Fruit fly (Drosophila melanogaster): ENCODE data around the gene ImpE2.

ImpE2 gene

dm6 chr3L:3543525-3543971, 31.1 kb upstream of the ImpE2 start (continued):
- TF ChIP-seq B-H1 (GFP tag; IDR thresholded peaks at IDR 0.05) (no peak), CG2202 (tag; optimal IDR thresholded peaks at IDR 0.05) (no peak), org-1 (GFP tag; optimal IDR thresholded peaks at IDR 0.05) (no peak), CG7963 (GFP tag; IDR thresholded peaks at IDR 0.05; ENCODE audit: partially characterized antibody) (no peak), CG11398 (GFP tag; optimal IDR thresholded peaks at IDR 0.05) (no peak), tll (GFP tag; optimal IDR thresholded peaks at IDR 0.05) (no peak), Adf1 (GFP tag; IDR thresholded peaks at IDR 0.05) (peak; percentile 82), lbe (GFP tag; optimal IDR thresholded peaks at IDR 0.05) (no peak), CG31441 (GFP tag; IDR thresholded peaks at IDR 0.05) (no peak), Ets97D (GFP tag; optimal IDR thresholded peaks at IDR 0.05) (no peak), CG10565 (GFP tag; optimal IDR thresholded peaks at IDR 0.05) (no peak), fd3F (GFP tag; optimal IDR thresholded peaks at IDR 0.05) (peak; percentile 15), fu2 (GFP tag; optimal IDR thresholded peaks at IDR 0.05) (no peak), CG14050 (GFP tag; IDR thresholded peaks at IDR 0.05) (no peak), trem (tag; optimal IDR thresholded peaks at IDR 0.05) (no peak), CG2712 (tag; optimal IDR thresholded peaks at IDR 0.05) (peak; percentile 100), lmd (GFP tag; IDR thresholded peaks at IDR 0.05) (no peak), tx (GFP tag; optimal IDR thresholded peaks at IDR 0.05) (no peak), CG6813 (GFP tag; optimal IDR thresholded peaks at IDR 0.05) (peak; percentile 78), Dip2 (GFP tag; IDR thresholded peaks at IDR 0.05) (no peak), CG17612 (GFP tag; IDR thresholded peaks at IDR 0.05) (no peak), hkb (optimal IDR thresholded peaks at IDR 0.05) (no peak), hkb (GFP tag; IDR thresholded peaks at IDR 0.05) (peak; percentile 22; the same call in 1 of the 2 replicates), CG7839 (tag; optimal IDR thresholded peaks at IDR 0.05) (no peak), bsh (GFP tag; optimal IDR thresholded peaks at IDR 0.05) (peak in 1 of 2 experiments; percentile 19), NfI (GFP tag; optimal IDR thresholded peaks at IDR 0.05) (no peak), CG9727 (GFP tag; optimal IDR thresholded peaks at IDR 0.05) (peak; percentile 21), CG30431 (GFP tag; optimal IDR thresholded peaks at IDR 0.05) (no peak), crp (GFP tag; optimal IDR thresholded peaks at IDR 0.05) (no peak), ttk (GFP tag; IDR thresholded peaks at IDR 0.05) (no peak), gro (GFP tag; optimal IDR thresholded peaks at IDR 0.05) (no peak), Lim3 (GFP tag; IDR thresholded peaks at IDR 0.05) (no peak), Dp (GFP tag; optimal IDR thresholded peaks at IDR 0.05) (no peak), chm (GFP tag; IDR thresholded peaks at IDR 0.05) (peak; percentile 71), Dek (tag; optimal IDR thresholded peaks at IDR 0.05) (peak; percentile 0), NFAT (GFP tag; IDR thresholded peaks at IDR 0.05) (no peak), CG10543 (GFP tag; optimal IDR thresholded peaks at IDR 0.05) (peak; percentile 60), CG34422 (GFP tag; IDR thresholded peaks at IDR 0.05) (0 out of 3 replicates have a peak, but pooled peaks have one; percentile 10), CG1792 (GFP tag; optimal IDR thresholded peaks at IDR 0.05) (no peak), CG7987 (GFP tag; optimal IDR thresholded peaks at IDR 0.05) (peak; percentile 26), CG10431 (GFP tag; optimal IDR thresholded peaks at IDR 0.05) (no peak), tgo (GFP tag; IDR thresholded peaks at IDR 0.05) (peak; percentile 45; the same call in 1 of the 3 replicates), nerfin-2 (GFP tag; IDR thresholded peaks at IDR 0.05; ENCODE audit: partially characterized antibody) (no peak), Dll (GFP tag; IDR thresholded peaks at IDR 0.05; ENCODE audit: partially characterized antibody) (no peak), CG31365 (tag; optimal IDR thresholded peaks at IDR 0.05) (peak; percentile 12), CG43689 (GFP tag; IDR thresholded peaks at IDR 0.05) (no peak), sim (GFP tag; IDR thresholded peaks at IDR 0.05) (no peak), sc (optimal IDR thresholded peaks at IDR 0.05) (no peak), sc (GFP tag; optimal IDR thresholded peaks at IDR 0.05) (peak; percentile 39), CG6791 (GFP tag; IDR thresholded peaks at IDR 0.05; ENCODE audit: partially characterized antibody) (peak; percentile 61; the same call in 2 of the 3 replicates), CG7556 (GFP tag; optimal IDR thresholded peaks at IDR 0.05) (no peak)

All from whole organism, embryonic.